Fruit fly (Drosophila melanogaster): Measurements from ENCODE around the gene inaF-A.

The inaF-A gene

dm6 chrX:11694959-11695882 is 38.5 kb downstream of the inaF-A start, which contains the start of gene PhKgamma (continued):
- no peak for TF ChIP-seq CG3407 (GFP tag; optimal IDR thresholded peaks at IDR 0.05)
- no peak for TF ChIP-seq Oaz (GFP tag; IDR thresholded peaks at IDR 0.05)
- TF ChIP-seq Side (GFP tag; optimal IDR thresholded peaks at IDR 0.05): peak; percentile 2
- peak; percentile 81 for TF ChIP-seq CG13894 (tag; optimal IDR thresholded peaks at IDR 0.05)
- no peak for TF ChIP-seq CG31224 (GFP tag; IDR thresholded peaks at IDR 0.05)
- no peak for TF ChIP-seq CG13296 (GFP tag; optimal IDR thresholded peaks at IDR 0.05)
- TF ChIP-seq Dp (GFP tag; optimal IDR thresholded peaks at IDR 0.05): peak; percentile 63
- TF ChIP-seq crol (GFP tag; IDR thresholded peaks at IDR 0.05): no peak
- TF ChIP-seq fu2 (GFP tag; optimal IDR thresholded peaks at IDR 0.05): no peak
- TF ChIP-seq cato (GFP tag; optimal IDR thresholded peaks at IDR 0.05; ENCODE audit: borderline replicate concordance): no peak
- TF ChIP-seq CG9932 (GFP tag; IDR thresholded peaks at IDR 0.05): no peak; the same call in 1 of the 2 replicates
- TF ChIP-seq bbx (GFP tag; IDR thresholded peaks at IDR 0.05; ENCODE audit: partially characterized antibody): peak; percentile 96
- no peak for TF ChIP-seq CG16815 (GFP tag; optimal IDR thresholded peaks at IDR 0.05)
- peak; percentile 93 for TF ChIP-seq CG16813 (GFP tag; IDR thresholded peaks at IDR 0.05; ENCODE audit: partially characterized antibody)
- TF ChIP-seq CG12769 (tag; optimal IDR thresholded peaks at IDR 0.05): no peak
- no peak for TF ChIP-seq tgo (GFP tag; IDR thresholded peaks at IDR 0.05)
- TF ChIP-seq hth (optimal IDR thresholded peaks at IDR 0.05): no peak
- TF ChIP-seq D19B (GFP tag; optimal IDR thresholded peaks at IDR 0.05): no peak
- TF ChIP-seq sob (GFP tag; IDR thresholded peaks at IDR 0.05): peak; percentile 32; the same call in 1 of the 2 replicates
- TF ChIP-seq ems (GFP tag; optimal IDR thresholded peaks at IDR 0.05): no peak
- peak; percentile 8 for TF ChIP-seq CG13424 (tag; optimal IDR thresholded peaks at IDR 0.05)
- peak; percentile 56 for TF ChIP-seq pho (GFP tag; optimal IDR thresholded peaks at IDR 0.05)
- TF ChIP-seq zen2 (GFP tag; IDR thresholded peaks at IDR 0.05; ENCODE audit: partially characterized antibody): peak; percentile 87
- TF ChIP-seq Mrtf (GFP tag; IDR thresholded peaks at IDR 0.05): no peak
- TF ChIP-seq Elba2 (GFP tag; optimal IDR thresholded peaks at IDR 0.05): no peak
- TF ChIP-seq phol (tag; optimal IDR thresholded peaks at IDR 0.05): peak; percentile 63
- peak; percentile 63 for TF ChIP-seq CG15601 (tag; optimal IDR thresholded peaks at IDR 0.05)
- TF ChIP-seq Atf3 (GFP tag; optimal IDR thresholded peaks at IDR 0.05): no peak
- TF ChIP-seq yki (optimal IDR thresholded peaks at IDR 0.05): peak; percentile 30
- peak; percentile 11 for TF ChIP-seq PHDP (tag; optimal IDR thresholded peaks at IDR 0.05)
- TF ChIP-seq emc (GFP tag; optimal IDR thresholded peaks at IDR 0.05): no peak
- TF ChIP-seq hkb (optimal IDR thresholded peaks at IDR 0.05): no peak
- TF ChIP-seq hkb (GFP tag; IDR thresholded peaks at IDR 0.05): no peak
- peak; percentile 10 for TF ChIP-seq Nf-YB (GFP tag; optimal IDR thresholded peaks at IDR 0.05)
- TF ChIP-seq gsb (GFP tag; IDR thresholded peaks at IDR 0.05): no peak
- TF ChIP-seq CG2889 (GFP tag; IDR thresholded peaks at IDR 0.05): no peak
- TF ChIP-seq so (GFP tag; IDR thresholded peaks at IDR 0.05): no peak
- TF ChIP-seq Ets97D (GFP tag; optimal IDR thresholded peaks at IDR 0.05): peak; percentile 88
- TF ChIP-seq Tbp (GFP tag; optimal IDR thresholded peaks at IDR 0.05): no peak
- peak; percentile 99 for TF ChIP-seq Xbp1 (GFP tag; optimal IDR thresholded peaks at IDR 0.05)
- TF ChIP-seq Hmr (GFP tag; optimal IDR thresholded peaks at IDR 0.05): no peak
- TF ChIP-seq Abd-B (GFP tag; optimal IDR thresholded peaks at IDR 0.05): no peak
- TF ChIP-seq HmgZ (tag; optimal IDR thresholded peaks at IDR 0.05): peak; percentile 78
- TF ChIP-seq slou (GFP tag; optimal IDR thresholded peaks at IDR 0.05): peak; percentile 15
- no peak for TF ChIP-seq odd (GFP tag; optimal IDR thresholded peaks at IDR 0.05)
- TF ChIP-seq lilli (GFP tag; optimal IDR thresholded peaks at IDR 0.05): no peak
- TF ChIP-seq B-H1 (GFP tag; IDR thresholded peaks at IDR 0.05): no peak
- TF ChIP-seq CG34376 (GFP tag; optimal IDR thresholded peaks at IDR 0.05): peak; percentile 60
- peak; percentile 19 for TF ChIP-seq Mad (GFP tag; optimal IDR thresholded peaks at IDR 0.05)
- TF ChIP-seq GATAe (GFP tag; conservative IDR thresholded peaks at IDR 0.05): no peak

All from whole organism, embryonic.